Worm (Caenorhabditis elegans) whole organism, young adult: Measurements from ENCODE around the gene his-31.

Experiments
- B0261.1 ChIP-seq: sonication (generic microtip); optimal IDR thresholded peaks from 2 replicates; lab custom pipeline; 2016; ENCODE audit warnings: mild to moderate bottlenecking, missing genetic modification characterization, moderate library complexity, missing compliant biosample characterization
- C17E4.6 ChIP-seq: fragments of 200-800 bp; sonication (Bioruptor generic); IDR thresholded peaks from 2 replicates; pipeline ENCODE4 v1.3.6; 2022; ENCODE audit warnings: missing genetic modification reagents, missing genetic modification characterization, missing compliant biosample characterization
- ama-1 ChIP-seq, 3 experiments: fragments of 150-350 bp in 1 of 3; sonication (generic microtip) in 2 of 3; optimal IDR thresholded peaks; 2 replicates each; lab custom pipeline; 2014 to 2018; ENCODE audit warnings: missing biosample characterization in 2 of 3, missing genetic modification characterization in 2 of 3, missing genetic modification reagents in 2 of 3
- chd-7 ChIP-seq: sonication (generic microtip); optimal IDR thresholded peaks from 2 replicates; lab custom pipeline; 2016; ENCODE audit warnings: mild to moderate bottlenecking, missing genetic modification characterization, moderate library complexity, missing compliant biosample characterization
- dpl-1 ChIP-seq: fragments of 150-350 bp; optimal IDR thresholded peaks from 2 replicates; lab custom pipeline; 2014; ENCODE audit warnings: missing biosample characterization, missing genetic modification reagents, missing genetic modification characterization
- him-1 ChIP-seq: sonication (generic microtip); optimal IDR thresholded peaks from 2 replicates; lab custom pipeline; 2016; ENCODE audit warnings: missing genotype, missing genetic modification reagents, missing genetic modification characterization, missing compliant biosample characterization
- lag-1 ChIP-seq: fragments of 200-800 bp; sonication (Bioruptor generic); IDR thresholded peaks from 2 replicates; pipeline ENCODE4 v1.3.6; 2022; ENCODE audit warnings: missing genetic modification reagents, missing genetic modification characterization, missing compliant biosample characterization
- lin-35 ChIP-seq, 3 experiments: fragments of 150-350 bp in 2 of 3; sonication (generic microtip) in 1 of 3; optimal IDR thresholded peaks; 2 replicates each; lab custom pipeline; 2014 to 2018; ENCODE audit warnings: missing biosample characterization in 3 of 3, missing genetic modification characterization in 3 of 3, missing genetic modification reagents in 3 of 3
- nhr-120 ChIP-seq: fragments of 200-800 bp; sonication (Bioruptor generic); IDR thresholded peaks from 2 replicates; pipeline ENCODE4 v1.3.6; 2022; ENCODE audit warnings: missing genetic modification characterization, missing compliant biosample characterization
- nhr-179 ChIP-seq: sonication (generic microtip); optimal IDR thresholded peaks from 2 replicates; lab custom pipeline; 2016; ENCODE audit warnings: mild to moderate bottlenecking, missing genetic modification characterization, missing compliant biosample characterization
- nhr-27 ChIP-seq: fragments of 200-800 bp; sonication (Bioruptor generic); optimal IDR thresholded peaks from 2 replicates; lab custom pipeline; 2018; ENCODE audit warnings: mild to moderate bottlenecking, missing genetic modification characterization, moderate library complexity, missing compliant biosample characterization
- sea-2 ChIP-seq: fragments of 200-800 bp; sonication (Bioruptor generic); IDR thresholded peaks from 2 replicates; pipeline ENCODE4 v1.3.6; 2022; ENCODE audit warnings: missing genetic modification characterization, missing compliant biosample characterization
- snpc-4 ChIP-seq, 5 experiments: fragments of 150-350 bp in 1 of 5; sonication (generic microtip) in 4 of 5; optimal IDR thresholded peaks; 2 replicates each; lab custom pipeline; 2014 to 2018; ENCODE audit warnings: missing genetic modification characterization in 5 of 5, missing biosample characterization in 3 of 5, antibody characterized with exemption in 2 of 5, mild to moderate bottlenecking in 2 of 5, missing compliant biosample characterization in 2 of 5, missing genotype in 2 of 5, moderate library complexity in 2 of 5, missing genetic modification reagents in 1 of 5
- unc-62 ChIP-seq: fragments of 150-350 bp; optimal IDR thresholded peaks from 2 replicates; lab custom pipeline; 2014; ENCODE audit warnings: missing biosample characterization, missing genetic modification reagents, missing genetic modification characterization

DNA sequence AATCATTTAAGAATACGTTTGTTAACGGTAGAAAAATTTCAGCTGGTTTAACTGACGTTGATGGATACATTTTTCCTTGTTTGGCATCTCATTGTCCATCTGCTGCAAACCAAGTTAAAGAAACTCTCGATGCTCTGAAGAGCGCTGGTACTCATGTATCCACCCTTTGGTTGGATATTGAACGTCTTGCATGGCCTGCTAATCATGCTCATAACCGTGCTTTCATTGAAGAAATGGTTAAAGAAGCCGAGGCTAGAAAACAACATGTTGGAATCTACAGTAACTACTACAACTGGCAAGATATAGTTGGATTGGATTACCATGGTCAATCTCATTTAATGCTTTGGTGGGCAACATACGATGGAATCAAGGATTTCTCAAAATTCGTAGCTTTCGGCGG is 749 bp downstream of the his-31 start:
- no peak for TF ChIP-seq unc-62
- no peak for TF ChIP-seq nhr-27 (tag; lab: Kevin White, UChicago)
- TF ChIP-seq B0261.1 (tag; lab: Kevin White, UChicago) = no peak
- TF ChIP-seq ama-1 (optimal IDR thresholded peaks at IDR 0.05; lab: Kevin White, UChicago) = no peak
- TF ChIP-seq ama-1 (GFP tag; optimal IDR thresholded peaks at IDR 0.05; lab: Kevin White, UChicago) = no peak
- TF ChIP-seq sea-2 (GFP tag; lab: Robert Waterston, UW) = no peak
- TF ChIP-seq C17E4.6 (GFP tag; lab: Robert Waterston, UW) = no peak
- no peak for TF ChIP-seq lin-35 (GFP tag; optimal IDR thresholded peaks at IDR 0.05; lab: Kevin White, UChicago)
- TF ChIP-seq dpl-1 (GFP tag; lab: Kevin White, UChicago) = no peak
- TF ChIP-seq nhr-179 (tag; lab: Kevin White, UChicago) = no peak
- no peak for TF ChIP-seq him-1 (tag; lab: Kevin White, UChicago)
- no peak for TF ChIP-seq snpc-4 (GFP tag; optimal IDR thresholded peaks at IDR 0.05; lab: Kevin White, UChicago)
- TF ChIP-seq snpc-4 (tag; optimal IDR thresholded peaks at IDR 0.05; lab: Kevin White, UChicago) = no peak
- TF ChIP-seq lag-1 (GFP tag; lab: Robert Waterston, UW) = no peak
- TF ChIP-seq chd-7 = no peak
- no peak for TF ChIP-seq nhr-120
